Fruit fly (Drosophila melanogaster): ENCODE measurements around the gene Pdcd4.
A peak's percentile ranks its signal among the peaks of the same experiment; 100 is the strongest.

DNA sequence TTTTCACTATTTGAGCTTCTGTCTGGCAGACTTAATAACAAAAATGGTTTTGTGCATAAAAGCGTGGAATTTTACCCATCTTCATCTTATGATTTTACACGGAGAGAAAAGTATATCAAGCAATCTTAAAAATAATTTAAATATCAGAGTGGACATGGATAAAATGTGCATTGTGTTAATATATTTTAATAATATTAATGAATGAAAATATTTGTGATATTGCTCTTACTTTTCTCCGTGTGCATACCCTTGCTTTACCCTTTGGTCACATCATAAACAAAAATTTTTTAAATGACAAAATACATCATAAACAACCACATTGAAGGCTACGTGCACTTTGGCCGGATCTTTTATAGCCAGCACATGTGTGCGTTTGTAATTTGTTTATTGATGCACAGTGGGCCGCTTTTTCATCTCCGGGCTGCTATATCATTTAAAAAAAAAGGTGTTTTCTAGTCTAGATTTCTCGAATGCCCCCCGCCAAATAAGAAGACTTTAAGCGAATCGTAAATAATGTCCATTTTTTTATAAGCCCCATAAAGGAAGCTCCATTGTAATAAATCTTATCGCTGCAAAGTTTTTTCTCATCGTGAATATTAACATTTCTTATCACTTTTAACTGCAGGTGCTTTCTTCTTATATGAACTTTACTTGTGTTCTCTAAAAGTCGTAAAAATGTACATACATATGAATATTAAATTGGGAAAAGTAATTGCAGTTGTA lies 9.4 kb upstream of the Pdcd4 start:
- TF ChIP-seq Gug (GFP tag; IDR thresholded peaks at IDR 0.05) (0 out of 2 replicates have a peak, but pooled peaks have one; percentile 11), Smox (GFP tag; optimal IDR thresholded peaks at IDR 0.05) (peak; percentile 31), Hr4 (GFP tag; optimal IDR thresholded peaks at IDR 0.05) (peak; percentile 56), CG8119 (GFP tag; IDR thresholded peaks at IDR 0.05) (peak; percentile 63), Hr39 (GFP tag; optimal IDR thresholded peaks at IDR 0.05) (peak; percentile 40), Eip75B (GFP tag; optimal IDR thresholded peaks at IDR 0.05) (peak; percentile 34), CG31627 (GFP tag; optimal IDR thresholded peaks at IDR 0.05) (peak; percentile 7), CG4318 (GFP tag; optimal IDR thresholded peaks at IDR 0.05) (peak; percentile 51), CG15336 (GFP tag; IDR thresholded peaks at IDR 0.05) (peak; percentile 75), CG16779 (tag; optimal IDR thresholded peaks at IDR 0.05) (no peak), CG6276 (GFP tag; optimal IDR thresholded peaks at IDR 0.05) (peak; percentile 47), CG6808 (GFP tag; optimal IDR thresholded peaks at IDR 0.05) (no peak), OdsH (GFP tag; optimal IDR thresholded peaks at IDR 0.05) (peak; percentile 60), fkh (GFP tag; optimal IDR thresholded peaks at IDR 0.05) (no peak)
